Fruit fly (Drosophila melanogaster): ENCODE results near the gene Wnt6.
A peak's percentile ranks its signal among the peaks of the same experiment; 100 is the strongest.

Gene Wnt6

dm6 chr2L:7321110-7321509 lies 12.4 kb upstream of the Wnt6 start:
- peak; percentile 35 for TF ChIP-seq Jra (GFP tag; optimal IDR thresholded peaks at IDR 0.05)
- no peak for TF ChIP-seq pan (optimal IDR thresholded peaks at IDR 0.05)
- TF ChIP-seq rgr (GFP tag; optimal IDR thresholded peaks at IDR 0.05) = peak; percentile 80
- no peak for TF ChIP-seq Hr83 (GFP tag; optimal IDR thresholded peaks at IDR 0.05; ENCODE audit: poor library complexity, severe bottlenecking)
- TF ChIP-seq Myc (optimal IDR thresholded peaks at IDR 0.05) = no peak
- no peak for TF ChIP-seq dl (GFP tag; optimal IDR thresholded peaks at IDR 0.05; ENCODE audit: insufficient read depth in 1 of 2, partially characterized antibody in 2 of 2)
- peak; percentile 63 for TF ChIP-seq psq (GFP tag; optimal IDR thresholded peaks at IDR 0.05)
- TF ChIP-seq CrebA (GFP tag; optimal IDR thresholded peaks at IDR 0.05; ENCODE audit: borderline replicate concordance) = no peak
- peak; percentile 61 for TF ChIP-seq Sp1 (GFP tag; optimal IDR thresholded peaks at IDR 0.05)
- peak; percentile 81 for TF ChIP-seq br (GFP tag; optimal IDR thresholded peaks at IDR 0.05)
- no peak for TF ChIP-seq Abd-B (GFP tag; optimal IDR thresholded peaks at IDR 0.05)
- TF ChIP-seq N (GFP tag; optimal IDR thresholded peaks at IDR 0.05) = no peak
- no peak for TF ChIP-seq GATAd (GFP tag; optimal IDR thresholded peaks at IDR 0.05)
- peak; percentile 85 for TF ChIP-seq fru (GFP tag; optimal IDR thresholded peaks at IDR 0.05)
- peak in 1 of 2 experiments; percentile 84 for TF ChIP-seq foxo (GFP tag; optimal IDR thresholded peaks at IDR 0.05)
- peak; percentile 71 for TF ChIP-seq brk (GFP tag; optimal IDR thresholded peaks at IDR 0.05)
- TF ChIP-seq Dfd (GFP tag; optimal IDR thresholded peaks at IDR 0.05) = no peak
- TF ChIP-seq OdsH (GFP tag; optimal IDR thresholded peaks at IDR 0.05) = peak; percentile 73
- TF ChIP-seq Hr78 (GFP tag; optimal IDR thresholded peaks at IDR 0.05) = no peak
- no peak for TF ChIP-seq usp (GFP tag; optimal IDR thresholded peaks at IDR 0.05)
- peak; percentile 60 for TF ChIP-seq CG32264 (GFP tag; optimal IDR thresholded peaks at IDR 0.05)
- TF ChIP-seq ey (GFP tag; optimal IDR thresholded peaks at IDR 0.05) = peak; percentile 77
- no peak for TF ChIP-seq lola (GFP tag; optimal IDR thresholded peaks at IDR 0.05)
- peak; percentile 87 for TF ChIP-seq h (GFP tag; optimal IDR thresholded peaks at IDR 0.05)
- no peak for TF ChIP-seq dmrt93B (GFP tag; optimal IDR thresholded peaks at IDR 0.05)
- no peak for TF ChIP-seq jim (GFP tag; optimal IDR thresholded peaks at IDR 0.05)
- TF ChIP-seq HLH106 (tag; optimal IDR thresholded peaks at IDR 0.05) = peak; percentile 57
- peak; percentile 62 for TF ChIP-seq woc (GFP tag; optimal IDR thresholded peaks at IDR 0.05)
- no peak for TF ChIP-seq Mio (GFP tag; optimal IDR thresholded peaks at IDR 0.05)
- no peak for TF ChIP-seq Dif (GFP tag; optimal IDR thresholded peaks at IDR 0.05; ENCODE audit: partially characterized antibody)
- TF ChIP-seq Hnf4 (GFP tag; optimal IDR thresholded peaks at IDR 0.05) = peak; percentile 77
- peak; percentile 40 for TF ChIP-seq tai (GFP tag; optimal IDR thresholded peaks at IDR 0.05)
- TF ChIP-seq sv (GFP tag; optimal IDR thresholded peaks at IDR 0.05) = no peak
- no peak for TF ChIP-seq Vsx2 (GFP tag; optimal IDR thresholded peaks at IDR 0.05; ENCODE audit: partially characterized antibody)
- no peak for TF ChIP-seq CG9705 (GFP tag; optimal IDR thresholded peaks at IDR 0.05)
- peak; percentile 61 for TF ChIP-seq sage (GFP tag; optimal IDR thresholded peaks at IDR 0.05)
- TF ChIP-seq Rel (GFP tag; optimal IDR thresholded peaks at IDR 0.05) = peak; percentile 8
- TF ChIP-seq Rel (tag; optimal IDR thresholded peaks at IDR 0.05) = no peak
- TF ChIP-seq dsf (GFP tag; optimal IDR thresholded peaks at IDR 0.05; ENCODE audit: borderline replicate concordance) = no peak

- peak; percentile 79 for TF ChIP-seq OdsH (GFP tag; optimal IDR thresholded peaks at IDR 0.05)
- no peak for TF ChIP-seq usp (GFP tag; optimal IDR thresholded peaks at IDR 0.05)
- TF ChIP-seq CrebA (GFP tag; optimal IDR thresholded peaks at IDR 0.05; ENCODE audit: borderline replicate concordance) = no peak
- TF ChIP-seq Hr78 (GFP tag; optimal IDR thresholded peaks at IDR 0.05) = no peak
- TF ChIP-seq fru (GFP tag; optimal IDR thresholded peaks at IDR 0.05) = peak; percentile 73
- TF ChIP-seq HLH106 (tag; optimal IDR thresholded peaks at IDR 0.05) = peak; percentile 71
- TF ChIP-seq Sp1 (GFP tag; optimal IDR thresholded peaks at IDR 0.05) = peak; percentile 56
- peak; percentile 35 for TF ChIP-seq h (GFP tag; optimal IDR thresholded peaks at IDR 0.05)
- no peak for TF ChIP-seq dsf (GFP tag; optimal IDR thresholded peaks at IDR 0.05; ENCODE audit: borderline replicate concordance)
- TF ChIP-seq rgr (GFP tag; optimal IDR thresholded peaks at IDR 0.05) = peak; percentile 37
- no peak for TF ChIP-seq sage (GFP tag; optimal IDR thresholded peaks at IDR 0.05)
- peak; percentile 42 for TF ChIP-seq brk (GFP tag; optimal IDR thresholded peaks at IDR 0.05)
- no peak for TF ChIP-seq Hr83 (GFP tag; optimal IDR thresholded peaks at IDR 0.05; ENCODE audit: poor library complexity, severe bottlenecking)
- TF ChIP-seq ey (GFP tag; optimal IDR thresholded peaks at IDR 0.05) = peak; percentile 70
- no peak for TF ChIP-seq lola (GFP tag; optimal IDR thresholded peaks at IDR 0.05)
- TF ChIP-seq GATAd (GFP tag; optimal IDR thresholded peaks at IDR 0.05) = no peak
- TF ChIP-seq Hnf4 (GFP tag; optimal IDR thresholded peaks at IDR 0.05) = peak; percentile 66
- TF ChIP-seq N (GFP tag; optimal IDR thresholded peaks at IDR 0.05) = no peak
- peak; percentile 48 for TF ChIP-seq psq (GFP tag; optimal IDR thresholded peaks at IDR 0.05)
- no peak for TF ChIP-seq Vsx2 (GFP tag; optimal IDR thresholded peaks at IDR 0.05; ENCODE audit: partially characterized antibody)
- TF ChIP-seq Myc (optimal IDR thresholded peaks at IDR 0.05) = no peak
- no peak for TF ChIP-seq Rel (GFP tag; optimal IDR thresholded peaks at IDR 0.05)
- no peak for TF ChIP-seq Rel (tag; optimal IDR thresholded peaks at IDR 0.05)
- TF ChIP-seq CG32264 (GFP tag; optimal IDR thresholded peaks at IDR 0.05) = no peak
- TF ChIP-seq jim (GFP tag; optimal IDR thresholded peaks at IDR 0.05) = no peak
- TF ChIP-seq dmrt93B (GFP tag; optimal IDR thresholded peaks at IDR 0.05) = peak; percentile 51
- peak in 1 of 2 experiments; percentile 78 for TF ChIP-seq foxo (GFP tag; optimal IDR thresholded peaks at IDR 0.05)
- TF ChIP-seq Mio (GFP tag; optimal IDR thresholded peaks at IDR 0.05) = no peak
- TF ChIP-seq CG9705 (GFP tag; optimal IDR thresholded peaks at IDR 0.05) = no peak
- TF ChIP-seq Abd-B (GFP tag; optimal IDR thresholded peaks at IDR 0.05) = no peak
- no peak for TF ChIP-seq Dif (GFP tag; optimal IDR thresholded peaks at IDR 0.05; ENCODE audit: partially characterized antibody)
- TF ChIP-seq tai (GFP tag; optimal IDR thresholded peaks at IDR 0.05) = no peak
- TF ChIP-seq dl (GFP tag; optimal IDR thresholded peaks at IDR 0.05; ENCODE audit: insufficient read depth in 1 of 2, partially characterized antibody in 2 of 2) = no peak
- no peak for TF ChIP-seq Dfd (GFP tag; optimal IDR thresholded peaks at IDR 0.05)
- TF ChIP-seq pan (optimal IDR thresholded peaks at IDR 0.05) = no peak
- TF ChIP-seq woc (GFP tag; optimal IDR thresholded peaks at IDR 0.05) = peak; percentile 22
- peak; percentile 53 for TF ChIP-seq br (GFP tag; optimal IDR thresholded peaks at IDR 0.05)
- no peak for TF ChIP-seq sv (GFP tag; optimal IDR thresholded peaks at IDR 0.05)
- TF ChIP-seq Jra (GFP tag; optimal IDR thresholded peaks at IDR 0.05) = peak; percentile 45
These were observed 10.5 kb upstream of the Wnt6 start for dm6 chr2L:7323005-7323404.

Data from whole organism, wandering third instar larva.